Fruit fly (Drosophila melanogaster) whole organism, pupa: ENCODE results near the gene CG14835.
A peak's percentile ranks its signal among the peaks of the same experiment; 100 is the strongest.

Source experiments
- CG12605 ChIP-seq: fragments of 200-800 bp; sonication (Bioruptor generic); IDR thresholded peaks from 2 replicates; pipeline ENCODE4 v1.3.6; 2022; ENCODE audit warnings: missing biosample characterization, missing genetic modification characterization
- CG32121 ChIP-seq: fragments of 200-800 bp; sonication (Bioruptor generic); IDR thresholded peaks from 2 replicates; pipeline ENCODE4 v1.3.6; 2022; ENCODE audit warnings: missing biosample characterization, missing genetic modification characterization
- CG34367 ChIP-seq: fragments of 200-800 bp; sonication (Bioruptor generic); optimal IDR thresholded peaks from 2 replicates; lab custom pipeline; 2018; ENCODE audit warnings: missing biosample characterization, mild to moderate bottlenecking, missing genetic modification characterization
- CG4496 ChIP-seq: fragments of 200-800 bp; sonication (Bioruptor generic); IDR thresholded peaks from 3 replicates; pipeline ENCODE4 v1.3.6; 2022; ENCODE audit warnings: missing biosample characterization, missing genetic modification characterization
- CG9948 ChIP-seq: fragments of 200-800 bp; sonication (Bioruptor generic); optimal IDR thresholded peaks from 2 replicates; lab custom pipeline; 2018; ENCODE audit warnings: missing biosample characterization, mild to moderate bottlenecking, missing genetic modification characterization, moderate library complexity
- rn ChIP-seq: fragments of 200-800 bp; sonication (Bioruptor generic); IDR thresholded peaks from 2 replicates; pipeline ENCODE4 v1.3.6; 2022; ENCODE audit warnings: missing biosample characterization, missing genetic modification characterization

DNA sequence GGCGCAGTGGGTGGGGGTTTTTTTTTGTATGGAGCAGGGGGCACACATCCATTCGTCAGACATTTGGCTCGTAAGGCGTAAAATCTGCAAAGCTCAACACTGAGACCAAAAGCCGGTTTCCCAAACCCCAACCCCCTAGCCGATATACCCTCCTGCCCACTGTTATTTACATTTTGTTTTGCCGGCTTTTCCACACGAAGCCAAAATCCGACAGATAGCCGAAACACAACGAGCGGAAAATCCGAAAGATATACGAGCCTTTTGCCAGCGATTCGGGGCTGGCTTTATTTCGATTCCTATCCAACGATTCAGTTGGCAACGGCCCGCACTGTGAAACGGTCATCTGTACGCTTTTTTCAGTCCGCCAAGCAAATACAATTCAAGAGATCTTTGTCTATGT, 13.7 kb downstream of the CG14835 start, which contains the start of gene CG42458:
- no peak for TF ChIP-seq CG9948 (tag; lab: Kevin White, UChicago)
- peak; percentile 64; the same call in 1 of the 3 replicates for TF ChIP-seq CG4496 (GFP tag; lab: Robert Waterston, UW)
- TF ChIP-seq CG32121 = no peak; the same call in 1 of the 2 replicates
- TF ChIP-seq rn (GFP tag; lab: Robert Waterston, UW) = no peak
- TF ChIP-seq CG12605 = no peak
- TF ChIP-seq CG34367 = no peak
